Worm (Caenorhabditis elegans) whole organism, mixed stage, embryonic: ENCODE measurements around the gene R07B7.12.

Experiments used
- blmp-1 ChIP-seq: fragments of 150-350 bp; optimal IDR thresholded peaks from 2 replicates; lab custom pipeline; 2014; ENCODE audit warnings: missing biosample characterization, missing genetic modification characterization
- ceh-43 ChIP-seq: fragments of 200-800 bp; sonication (Bioruptor generic); optimal IDR thresholded peaks from 2 replicates; lab custom pipeline; 2018; ENCODE audit warnings: mild to moderate bottlenecking, missing genetic modification characterization, moderate library complexity, missing compliant biosample characterization
- ces-1 ChIP-seq: fragments of 150-350 bp; optimal IDR thresholded peaks from 2 replicates; lab custom pipeline; 2014; ENCODE audit warnings: missing biosample characterization, missing genetic modification reagents, missing genetic modification characterization
- elt-1 ChIP-seq: sonication (generic microtip); optimal IDR thresholded peaks from 2 replicates; lab custom pipeline; 2017; ENCODE audit warnings: missing genetic modification characterization, mild to moderate bottlenecking, missing compliant biosample characterization, antibody characterized with exemption, moderate library complexity, borderline replicate concordance; ENCODE audit not compliant: insufficient read depth
- hlh-1 ChIP-seq: fragments of 150-350 bp; optimal IDR thresholded peaks from 2 replicates; lab custom pipeline; 2014; ENCODE audit warnings: missing biosample characterization, missing genetic modification reagents, missing genetic modification characterization
- lsy-2 ChIP-seq: fragments of 150-350 bp; optimal IDR thresholded peaks from 2 replicates; lab custom pipeline; 2014; ENCODE audit warnings: missing biosample characterization, missing genetic modification characterization
- nhr-237 ChIP-seq: fragments of 150-350 bp; optimal IDR thresholded peaks from 2 replicates; lab custom pipeline; 2014; ENCODE audit warnings: missing biosample characterization, missing genetic modification characterization
- nhr-28 ChIP-seq: fragments of 150-350 bp; optimal IDR thresholded peaks from 2 replicates; lab custom pipeline; 2014; ENCODE audit warnings: missing biosample characterization, missing genetic modification characterization
- pha-4 ChIP-seq: fragments of 150-350 bp; optimal IDR thresholded peaks from 2 replicates; lab custom pipeline; 2018; ENCODE audit warnings: missing biosample characterization, missing genetic modification reagents, missing genetic modification characterization
- unc-120 ChIP-seq: sonication (generic microtip); optimal IDR thresholded peaks from 2 replicates; lab custom pipeline; 2017; ENCODE audit warnings: missing genetic modification characterization, missing compliant biosample characterization; ENCODE audit not compliant: poor library complexity, severe bottlenecking
- unc-62 ChIP-seq: fragments of 150-350 bp; optimal IDR thresholded peaks from 2 replicates; lab custom pipeline; 2014; ENCODE audit warnings: missing biosample characterization, missing genetic modification reagents, missing genetic modification characterization
- ztf-11 ChIP-seq: fragments of 150-350 bp; optimal IDR thresholded peaks from 2 replicates; lab custom pipeline; 2014; ENCODE audit warnings: missing biosample characterization, missing genetic modification characterization

- TF ChIP-seq blmp-1 (tag; lab: Kevin White, UChicago): no peak
- no peak for TF ChIP-seq unc-120 (tag; lab: Kevin White, UChicago)
- no peak for TF ChIP-seq lsy-2 (tag; lab: Kevin White, UChicago)
- no peak for TF ChIP-seq ceh-43 (GFP tag; lab: Kevin White, UChicago)
- TF ChIP-seq pha-4: no peak
- TF ChIP-seq nhr-28: no peak
- TF ChIP-seq ces-1 (GFP tag; lab: Kevin White, UChicago): no peak
- no peak for TF ChIP-seq ztf-11
- TF ChIP-seq unc-62 (GFP tag; lab: Kevin White, UChicago): no peak
- no peak for TF ChIP-seq elt-1 (tag; lab: Kevin White, UChicago)
- no peak for TF ChIP-seq hlh-1 (tag; lab: Kevin White, UChicago)
- no peak for TF ChIP-seq nhr-237 (tag; lab: Kevin White, UChicago)
These were observed 49.1 kb downstream of the R07B7.12 start for ce11 chrV:12137942-12138341.
